Fruit fly (Drosophila melanogaster): ENCODE results near the gene tkv.

Gene tkv

DNA sequence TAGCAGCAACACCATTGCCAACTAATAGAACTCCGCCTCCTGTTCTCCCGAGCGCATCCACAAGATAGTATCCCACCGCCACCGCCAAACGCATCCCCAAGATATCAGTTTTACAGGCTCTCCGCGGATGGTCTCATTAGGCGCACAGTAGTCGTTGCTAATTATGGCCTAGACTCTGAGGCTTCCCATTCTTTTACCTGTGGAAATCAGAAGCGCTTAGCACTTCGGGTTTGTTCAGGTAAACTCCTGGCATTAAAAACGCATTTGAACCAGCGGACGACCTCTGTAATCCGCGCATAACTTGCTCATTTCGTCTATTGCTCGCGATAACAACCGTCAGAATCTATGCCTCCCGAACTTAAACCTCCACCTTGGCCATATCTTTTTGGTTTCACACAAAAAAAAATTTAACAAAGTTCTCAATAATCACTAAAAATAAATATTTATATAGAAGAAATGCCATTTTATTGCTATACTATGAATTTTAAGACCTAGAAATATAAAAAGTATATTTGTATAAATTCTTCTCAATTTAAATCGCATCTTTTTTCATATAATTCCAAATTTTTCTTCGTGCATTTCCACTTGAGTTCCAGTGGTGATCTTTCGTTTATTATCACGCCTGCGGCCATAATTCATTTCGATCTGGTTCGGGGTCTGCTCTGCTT, 33.2 kb downstream of the tkv start (continued):
- TF ChIP-seq pan (optimal IDR thresholded peaks at IDR 0.05): no peak
- TF ChIP-seq pan (GFP tag; optimal IDR thresholded peaks at IDR 0.05 in 1 of 2, IDR thresholded peaks at IDR 0.05 in 1 of 2): peak in 1 of 2 experiments; percentile 13
- TF ChIP-seq Hand (GFP tag; optimal IDR thresholded peaks at IDR 0.05): no peak
- TF ChIP-seq zf30C (GFP tag; optimal IDR thresholded peaks at IDR 0.05): peak; percentile 87
- peak; percentile 60 for TF ChIP-seq CG13775 (GFP tag; optimal IDR thresholded peaks at IDR 0.05)
- TF ChIP-seq twi (tag; optimal IDR thresholded peaks at IDR 0.05): no peak
- no peak for TF ChIP-seq sc (optimal IDR thresholded peaks at IDR 0.05)
- peak; percentile 17 for TF ChIP-seq sc (GFP tag; optimal IDR thresholded peaks at IDR 0.05)
- TF ChIP-seq MTF-1 (GFP tag; optimal IDR thresholded peaks at IDR 0.05; ENCODE audit: borderline replicate concordance): no peak
- TF ChIP-seq CG17829 (tag; optimal IDR thresholded peaks at IDR 0.05): peak; percentile 89
- no peak for TF ChIP-seq CG31365 (tag; optimal IDR thresholded peaks at IDR 0.05)
- no peak for TF ChIP-seq Dfd (GFP tag; optimal IDR thresholded peaks at IDR 0.05)
- TF ChIP-seq CG7372 (GFP tag; IDR thresholded peaks at IDR 0.05): no peak
- no peak for TF ChIP-seq CG7745 (tag; optimal IDR thresholded peaks at IDR 0.05)
- TF ChIP-seq CG3847 (GFP tag; IDR thresholded peaks at IDR 0.05): no peak
- peak; percentile 71 for TF ChIP-seq PHDP (tag; optimal IDR thresholded peaks at IDR 0.05)
- TF ChIP-seq Rfx (GFP tag; IDR thresholded peaks at IDR 0.05): no peak
- TF ChIP-seq gro (GFP tag; optimal IDR thresholded peaks at IDR 0.05): no peak
- peak; percentile 81 for TF ChIP-seq CG8924 (tag; optimal IDR thresholded peaks at IDR 0.05)
- peak; percentile 80 for TF ChIP-seq CG2202 (tag; optimal IDR thresholded peaks at IDR 0.05)
- TF ChIP-seq CG4360 (GFP tag; IDR thresholded peaks at IDR 0.05): no peak
- TF ChIP-seq pb (GFP tag; optimal IDR thresholded peaks at IDR 0.05): no peak
- TF ChIP-seq CG11456 (GFP tag; IDR thresholded peaks at IDR 0.05): no peak
- no peak for TF ChIP-seq schlank (tag; optimal IDR thresholded peaks at IDR 0.05)
- no peak for TF ChIP-seq lbe (GFP tag; optimal IDR thresholded peaks at IDR 0.05)
- TF ChIP-seq Meics (GFP tag; optimal IDR thresholded peaks at IDR 0.05): no peak
- no peak for TF ChIP-seq B-H1 (GFP tag; IDR thresholded peaks at IDR 0.05)
- TF ChIP-seq CG7963 (GFP tag; IDR thresholded peaks at IDR 0.05; ENCODE audit: partially characterized antibody): no peak
- TF ChIP-seq CG15011 (GFP tag; optimal IDR thresholded peaks at IDR 0.05): peak; percentile 19
- TF ChIP-seq CG34422 (GFP tag; IDR thresholded peaks at IDR 0.05): no peak
- no peak for TF ChIP-seq Myb (GFP tag; optimal IDR thresholded peaks at IDR 0.05)
- TF ChIP-seq tup (GFP tag; optimal IDR thresholded peaks at IDR 0.05): no peak
- no peak for TF ChIP-seq al (GFP tag; IDR thresholded peaks at IDR 0.05)
- TF ChIP-seq CoRest (tag; optimal IDR thresholded peaks at IDR 0.05): peak; percentile 79
- no peak for TF ChIP-seq unc-4 (GFP tag; IDR thresholded peaks at IDR 0.05; ENCODE audit: partially characterized antibody)
- no peak for TF ChIP-seq cas (GFP tag; IDR thresholded peaks at IDR 0.05)
- no peak for TF ChIP-seq HmgZ (tag; optimal IDR thresholded peaks at IDR 0.05)
- TF ChIP-seq CG17612 (GFP tag; IDR thresholded peaks at IDR 0.05): no peak
- TF ChIP-seq CG4282 (GFP tag; optimal IDR thresholded peaks at IDR 0.05): no peak
- no peak for TF ChIP-seq Lim3 (GFP tag; IDR thresholded peaks at IDR 0.05)
- TF ChIP-seq croc (GFP tag; conservative IDR thresholded peaks at IDR 0.05): peak; percentile 73
- TF ChIP-seq CG13287 (GFP tag; IDR thresholded peaks at IDR 0.05; ENCODE audit: partially characterized antibody): no peak
- TF ChIP-seq ci (GFP tag; IDR thresholded peaks at IDR 0.05): peak; percentile 63; the same call in 1 of the 3 replicates
- TF ChIP-seq CG13894 (tag; optimal IDR thresholded peaks at IDR 0.05): no peak
- TF ChIP-seq CG18476 (GFP tag; optimal IDR thresholded peaks at IDR 0.05): peak; percentile 25
- TF ChIP-seq mam (GFP tag; optimal IDR thresholded peaks at IDR 0.05): no peak
- TF ChIP-seq CG14014 (GFP tag; IDR thresholded peaks at IDR 0.05): no peak
- TF ChIP-seq crc (GFP tag; optimal IDR thresholded peaks at IDR 0.05): no peak
- no peak for TF ChIP-seq zfh2 (GFP tag; optimal IDR thresholded peaks at IDR 0.05)
- no peak for TF ChIP-seq pho (GFP tag; optimal IDR thresholded peaks at IDR 0.05)
- 0 out of 3 replicates have a peak, but pooled peaks have one; percentile 18 for TF ChIP-seq gce (GFP tag; IDR thresholded peaks at IDR 0.05)
